Fruit fly (Drosophila melanogaster) whole organism, embryonic: Measurements from ENCODE around the gene bab1.
A peak's percentile ranks its signal among the peaks of the same experiment; 100 is the strongest.

Source experiments
- Atf6 ChIP-seq: fragments of 200-800 bp; sonication (Bioruptor generic); IDR thresholded peaks from 2 replicates; pipeline ENCODE4 v1.3.6; 2022; ENCODE audit warnings: missing biosample characterization, missing genetic modification characterization
- CG10565 ChIP-seq: fragments of 200-800 bp; sonication (Bioruptor generic); optimal IDR thresholded peaks from 3 replicates; lab custom pipeline; 2016; ENCODE audit warnings: missing biosample characterization, mild to moderate bottlenecking, missing genetic modification characterization
- CG10979 ChIP-seq: fragments of 200-800 bp; sonication (Bioruptor generic); optimal IDR thresholded peaks from 2 replicates; lab custom pipeline; 2018; ENCODE audit warnings: missing biosample characterization, mild to moderate bottlenecking, missing genetic modification characterization, moderate library complexity
- CG13624 ChIP-seq: fragments of 200-800 bp; sonication (Bioruptor generic); optimal IDR thresholded peaks from 2 replicates; lab custom pipeline; 2016; ENCODE audit warnings: missing biosample characterization, missing genetic modification characterization
- CG15696 ChIP-seq: fragments of 200-800 bp; sonication (Bioruptor generic); optimal IDR thresholded peaks from 2 replicates; lab custom pipeline; 2019; ENCODE audit warnings: missing biosample characterization, mild to moderate bottlenecking, missing genetic modification characterization, moderate library complexity
- CG16815 ChIP-seq: fragments of 200-800 bp; sonication (Bioruptor generic); optimal IDR thresholded peaks from 3 replicates; lab custom pipeline; 2017; ENCODE audit warnings: missing biosample characterization, mild to moderate bottlenecking, missing genetic modification characterization
- CG1832 ChIP-seq: fragments of 200-800 bp; sonication (Bioruptor generic); optimal IDR thresholded peaks from 2 replicates; lab custom pipeline; 2017; ENCODE audit warnings: missing biosample characterization, mild to moderate bottlenecking, missing genetic modification characterization, inconsistent platforms
- CG2116 ChIP-seq: fragments of 200-800 bp; sonication (Bioruptor generic); optimal IDR thresholded peaks from 3 replicates; lab custom pipeline; 2018; ENCODE audit warnings: missing biosample characterization, mild to moderate bottlenecking, missing genetic modification characterization
- CG2875 ChIP-seq: fragments of 200-800 bp; sonication (Bioruptor generic); optimal IDR thresholded peaks from 2 replicates; lab custom pipeline; 2017; ENCODE audit warnings: missing biosample characterization, mild to moderate bottlenecking, missing genetic modification characterization, missing genetic modification reagents
- CG3065 ChIP-seq: fragments of 200-800 bp; sonication (Bioruptor generic); optimal IDR thresholded peaks from 2 replicates; lab custom pipeline; 2016; ENCODE audit warnings: missing biosample characterization, missing genetic modification characterization
- CG3281 ChIP-seq: fragments of 200-800 bp; sonication (Bioruptor generic); optimal IDR thresholded peaks from 3 replicates; lab custom pipeline; 2017; ENCODE audit warnings: missing biosample characterization, mild to moderate bottlenecking, missing genetic modification characterization
- CG3838 ChIP-seq: fragments of 200-800 bp; sonication (Bioruptor generic); optimal IDR thresholded peaks from 3 replicates; lab custom pipeline; 2016; ENCODE audit warnings: missing biosample characterization, missing genetic modification characterization
- CG6854 ChIP-seq: fragments of 200-800 bp; sonication (Bioruptor generic); optimal IDR thresholded peaks from 3 replicates; lab custom pipeline; 2017; ENCODE audit warnings: missing biosample characterization, mild to moderate bottlenecking, missing genetic modification characterization
- CG9876 ChIP-seq: fragments of 200-800 bp; sonication (Bioruptor generic); optimal IDR thresholded peaks from 2 replicates; lab custom pipeline; 2016; ENCODE audit warnings: missing biosample characterization, missing genetic modification characterization
- CTCF ChIP-seq: fragments of 200-800 bp; sonication (Bioruptor generic); optimal IDR thresholded peaks from 2 replicates; lab custom pipeline; 2017; ENCODE audit warnings: missing biosample characterization, mild to moderate bottlenecking, missing genetic modification characterization, moderate library complexity
- D19A ChIP-seq: fragments of 200-800 bp; optimal IDR thresholded peaks from 3 replicates; lab custom pipeline; 2019; ENCODE audit warnings: missing biosample characterization, mild to moderate bottlenecking, missing genetic modification characterization, moderate library complexity
- Dad ChIP-seq: fragments of 200-800 bp; sonication (Bioruptor generic); optimal IDR thresholded peaks from 3 replicates; lab custom pipeline; 2016; ENCODE audit warnings: missing biosample characterization, missing genetic modification characterization
- Doc3 ChIP-seq: fragments of 200-800 bp; sonication (Bioruptor generic); IDR thresholded peaks from 3 replicates; pipeline ENCODE4 v1.3.6; 2022; ENCODE audit warnings: missing biosample characterization, missing genetic modification characterization; ENCODE audit not compliant: partially characterized antibody
- Kr ChIP-seq: fragments of 200-800 bp; sonication (Bioruptor generic); optimal IDR thresholded peaks from 2 replicates; lab custom pipeline; 2017; ENCODE audit warnings: missing biosample characterization, mild to moderate bottlenecking, missing genetic modification characterization
- Med ChIP-seq: fragments of 200-800 bp; sonication (Bioruptor generic); peaks from one replicate; lab custom pipeline; 2016; ENCODE audit warnings: missing biosample characterization, missing genetic modification characterization, mild to moderate bottlenecking, inconsistent platforms, moderate library complexity
- Six4 ChIP-seq: fragments of 200-800 bp; sonication (Bioruptor generic); optimal IDR thresholded peaks from 2 replicates; lab custom pipeline; 2016; ENCODE audit warnings: missing biosample characterization, missing genetic modification characterization
- Xrp1 ChIP-seq: fragments of 200-800 bp; sonication (Bioruptor generic); IDR thresholded peaks from 2 replicates; pipeline ENCODE4 v1.3.6; 2022; ENCODE audit warnings: missing biosample characterization, missing genetic modification characterization
- ac ChIP-seq: fragments of 200-800 bp; sonication (Bioruptor generic); optimal IDR thresholded peaks from 3 replicates; lab custom pipeline; 2017; ENCODE audit warnings: missing biosample characterization, mild to moderate bottlenecking, missing genetic modification characterization
- ash1 ChIP-seq: fragments of 200-800 bp; sonication (Bioruptor generic); optimal IDR thresholded peaks from 2 replicates; lab custom pipeline; 2018; ENCODE audit warnings: missing biosample characterization, mild to moderate bottlenecking, missing genetic modification characterization
- bbx ChIP-seq: fragments of 200-800 bp; sonication (Bioruptor generic); IDR thresholded peaks from 2 replicates; pipeline ENCODE4 v1.3.6; 2022; ENCODE audit warnings: missing biosample characterization, missing genetic modification characterization; ENCODE audit not compliant: partially characterized antibody
- bsh ChIP-seq, 2 experiments: fragments of 200-800 bp; sonication (Bioruptor generic); optimal IDR thresholded peaks; 2 replicates each; lab custom pipeline; 2017 to 2018; ENCODE audit warnings: mild to moderate bottlenecking in 2 of 2, missing biosample characterization in 2 of 2, missing genetic modification characterization in 2 of 2, moderate library complexity in 1 of 2
- btn ChIP-seq: fragments of 200-800 bp; sonication (Bioruptor generic); optimal IDR thresholded peaks from 2 replicates; lab custom pipeline; 2016; ENCODE audit warnings: missing biosample characterization, missing genetic modification characterization
- ci ChIP-seq: fragments of 200-800 bp; sonication (Bioruptor generic); IDR thresholded peaks from 3 replicates; pipeline ENCODE4 v1.3.6; 2022; ENCODE audit warnings: missing biosample characterization, missing genetic modification characterization
- corto ChIP-seq: fragments of 200-800 bp; sonication (Bioruptor generic); optimal IDR thresholded peaks from 2 replicates; lab custom pipeline; 2016; ENCODE audit warnings: missing biosample characterization, mild to moderate bottlenecking, missing genetic modification characterization, moderate library complexity
- disco-r ChIP-seq: fragments of 200-800 bp; sonication (Bioruptor generic); optimal IDR thresholded peaks from 2 replicates; lab custom pipeline; 2016; ENCODE audit warnings: missing biosample characterization, missing genetic modification characterization
- grn ChIP-seq: fragments of 200-800 bp; sonication (Bioruptor generic); optimal IDR thresholded peaks from 3 replicates; lab custom pipeline; 2017; ENCODE audit warnings: missing biosample characterization, missing genetic modification characterization
- gsb ChIP-seq: fragments of 200-800 bp; sonication (Bioruptor generic); IDR thresholded peaks from 2 replicates; pipeline ENCODE4 v1.3.6; 2022; ENCODE audit warnings: missing biosample characterization, missing genetic modification characterization
- jigr1 ChIP-seq: fragments of 200-800 bp; sonication (Bioruptor generic); IDR thresholded peaks from 3 replicates; pipeline ENCODE4 v1.3.6; 2022; ENCODE audit warnings: missing biosample characterization, missing genetic modification characterization
- jing ChIP-seq: fragments of 200-800 bp; sonication (Bioruptor generic); optimal IDR thresholded peaks from 2 replicates; lab custom pipeline; 2018; ENCODE audit warnings: missing biosample characterization, mild to moderate bottlenecking, missing genetic modification characterization
- kah ChIP-seq: fragments of 200-800 bp; sonication (Bioruptor generic); optimal IDR thresholded peaks from 2 replicates; lab custom pipeline; 2018; ENCODE audit warnings: missing biosample characterization, mild to moderate bottlenecking, missing genetic modification characterization
- kni ChIP-seq: fragments of 200-800 bp; sonication (Bioruptor generic); optimal IDR thresholded peaks from 3 replicates; lab custom pipeline; 2017; ENCODE audit warnings: mild to moderate bottlenecking, missing biosample characterization, missing genetic modification reagents, missing genetic modification characterization
- lbe ChIP-seq: fragments of 200-800 bp; sonication (Bioruptor generic); optimal IDR thresholded peaks from 2 replicates; lab custom pipeline; 2016; ENCODE audit warnings: missing biosample characterization, mild to moderate bottlenecking, missing genetic modification characterization
- nau ChIP-seq: fragments of 200-800 bp; sonication (Bioruptor generic); optimal IDR thresholded peaks from 3 replicates; lab custom pipeline; 2017; ENCODE audit warnings: missing biosample characterization, mild to moderate bottlenecking, missing genetic modification characterization, missing genetic modification reagents
- psq ChIP-seq: fragments of 200-800 bp; sonication (Bioruptor generic); optimal IDR thresholded peaks from 2 replicates; lab custom pipeline; 2017; ENCODE audit warnings: missing biosample characterization, missing genetic modification characterization
- sens ChIP-seq: fragments of 200-800 bp; sonication (Bioruptor generic); peaks from one replicate; lab custom pipeline; 2016; ENCODE audit warnings: missing biosample characterization, missing genetic modification characterization
- shn ChIP-seq: fragments of 200-800 bp; sonication (Bioruptor generic); optimal IDR thresholded peaks from 3 replicates; lab custom pipeline; 2016; ENCODE audit warnings: missing biosample characterization, missing genetic modification characterization
- sim ChIP-seq: fragments of 200-800 bp; sonication (Bioruptor generic); IDR thresholded peaks from 2 replicates; pipeline ENCODE4 v1.3.6; 2022; ENCODE audit warnings: missing biosample characterization, missing genetic modification characterization
- slbo ChIP-seq: fragments of 200-800 bp; sonication (Bioruptor generic); IDR thresholded peaks from 2 replicates; pipeline ENCODE4 v1.3.6; 2022; ENCODE audit warnings: missing biosample characterization, missing genetic modification characterization
- ttk ChIP-seq: fragments of 200-800 bp; sonication (Bioruptor generic); IDR thresholded peaks from 2 replicates; pipeline ENCODE4 v2.1.2; 2022; ENCODE audit warnings: missing biosample characterization, missing genetic modification characterization

bab1 gene

dm6 chr3L:1091006-1091559, 9.8 kb downstream of the bab1 start:
- TF ChIP-seq slbo (GFP tag; lab: Robert Waterston, UW), result no peak
- TF ChIP-seq btn (GFP tag; lab: Kevin White, UChicago), result no peak
- no peak for TF ChIP-seq psq (GFP tag; lab: Kevin White, UChicago)
- no peak for TF ChIP-seq CG9876 (GFP tag; lab: Kevin White, UChicago)
- TF ChIP-seq CG10565 (GFP tag; lab: Kevin White, UChicago), result no peak
- TF ChIP-seq kni (GFP tag; lab: Kevin White, UChicago), result peak; percentile 36
- no peak for TF ChIP-seq CG1832 (GFP tag; lab: Kevin White, UChicago)
- no peak for TF ChIP-seq Atf6
- no peak for TF ChIP-seq CG6854 (GFP tag; lab: Kevin White, UChicago)
- peak; percentile 0 for TF ChIP-seq lbe (GFP tag; lab: Kevin White, UChicago)
- TF ChIP-seq bsh (GFP tag; optimal IDR thresholded peaks at IDR 0.05; lab: Kevin White, UChicago), result no peak
- no peak for TF ChIP-seq ttk
- no peak for TF ChIP-seq CG13624 (GFP tag; lab: Kevin White, UChicago)
- peak; percentile 56 for TF ChIP-seq grn
- TF ChIP-seq D19A (tag; lab: Kevin White, UChicago), result peak; percentile 7
- no peak for TF ChIP-seq ci (GFP tag; lab: Robert Waterston, UW)
- no peak for TF ChIP-seq CG3065 (GFP tag; lab: Kevin White, UChicago)
- no peak for TF ChIP-seq kah
- no peak for TF ChIP-seq sim (GFP tag; lab: Robert Waterston, UW)
- no peak for TF ChIP-seq gsb
- TF ChIP-seq CG16815, result no peak
- no peak for TF ChIP-seq bbx
- TF ChIP-seq CG2116 (GFP tag; lab: Kevin White, UChicago), result no peak
- TF ChIP-seq Doc3 (GFP tag; lab: Robert Waterston, UW), result no peak
- TF ChIP-seq Kr (GFP tag; lab: Kevin White, UChicago), result no peak
- TF ChIP-seq CG3838 (GFP tag; lab: Kevin White, UChicago), result no peak
- TF ChIP-seq Xrp1 (GFP tag; lab: Robert Waterston, UW), result no peak
- TF ChIP-seq sens, result peak; percentile 39
- no peak for TF ChIP-seq ash1 (GFP tag; lab: Kevin White, UChicago)
- no peak for TF ChIP-seq shn
- TF ChIP-seq nau, result no peak
- peak; percentile 49 for TF ChIP-seq Med (GFP tag; lab: Kevin White, UChicago)
- TF ChIP-seq corto, result peak; percentile 35
- no peak for TF ChIP-seq CG3281
- no peak for TF ChIP-seq CTCF (GFP tag; lab: Kevin White, UChicago)
- no peak for TF ChIP-seq CG10979
- no peak for TF ChIP-seq ac (GFP tag; lab: Kevin White, UChicago)
- no peak for TF ChIP-seq CG15696 (tag; lab: Kevin White, UChicago)
- no peak for TF ChIP-seq Dad (GFP tag; lab: Kevin White, UChicago)
- no peak for TF ChIP-seq jigr1 (GFP tag; lab: Robert Waterston, UW)
- TF ChIP-seq CG2875 (GFP tag; lab: Kevin White, UChicago), result no peak
- TF ChIP-seq disco-r (GFP tag; lab: Kevin White, UChicago), result no peak
- no peak for TF ChIP-seq Six4 (GFP tag; lab: Kevin White, UChicago)
- no peak for TF ChIP-seq jing (GFP tag; lab: Kevin White, UChicago)
